Fruit fly (Drosophila melanogaster) whole organism, embryonic: Measurements from ENCODE around the gene Schip1.

Source experiments
- Asciz ChIP-seq: fragments of 200-800 bp; sonication (Bioruptor generic); optimal IDR thresholded peaks from 2 replicates; lab custom pipeline; 2017; ENCODE audit warnings: missing biosample characterization, mild to moderate bottlenecking, missing genetic modification characterization, missing genetic modification reagents
- BEAF-32 ChIP-seq: fragments of 200-800 bp; sonication (Bioruptor generic); optimal IDR thresholded peaks from 3 replicates; lab custom pipeline; 2017; ENCODE audit warnings: missing biosample characterization, missing genetic modification characterization, mild to moderate bottlenecking, moderate library complexity, missing genetic modification reagents
- Bdp1 ChIP-seq: fragments of 200-800 bp; sonication (Bioruptor generic); optimal IDR thresholded peaks from 3 replicates; lab custom pipeline; 2016; ENCODE audit warnings: missing biosample characterization, missing genetic modification characterization
- BtbVII ChIP-seq: fragments of 200-800 bp; sonication (Bioruptor generic); optimal IDR thresholded peaks from 3 replicates; lab custom pipeline; 2017; ENCODE audit warnings: missing biosample characterization, mild to moderate bottlenecking, missing genetic modification characterization
- CG1024 ChIP-seq: fragments of 200-800 bp; sonication (Bioruptor generic); IDR thresholded peaks from 2 replicates; pipeline ENCODE4 v1.3.6; 2022; ENCODE audit warnings: missing biosample characterization, missing genetic modification characterization
- CG10267 ChIP-seq: fragments of 200-800 bp; sonication (Bioruptor generic); optimal IDR thresholded peaks from 2 replicates; lab custom pipeline; 2018; ENCODE audit warnings: missing biosample characterization, mild to moderate bottlenecking, missing genetic modification characterization, moderate library complexity
- CG10366 ChIP-seq: fragments of 200-800 bp; sonication (Bioruptor generic); IDR thresholded peaks from 2 replicates; pipeline ENCODE4 v1.3.6; 2022; ENCODE audit warnings: missing biosample characterization, missing genetic modification characterization
- CG10543 ChIP-seq: fragments of 200-800 bp; sonication (Bioruptor generic); optimal IDR thresholded peaks from 3 replicates; lab custom pipeline; 2017; ENCODE audit warnings: missing biosample characterization, mild to moderate bottlenecking, missing genetic modification characterization, moderate library complexity
- CG11093 ChIP-seq: fragments of 200-800 bp; sonication (Bioruptor generic); IDR thresholded peaks from 3 replicates; pipeline ENCODE4 v1.3.6; 2022; ENCODE audit warnings: missing biosample characterization, missing genetic modification characterization
- CG12744 ChIP-seq: fragments of 200-800 bp; sonication (Bioruptor generic); optimal IDR thresholded peaks from 2 replicates; lab custom pipeline; 2016; ENCODE audit warnings: missing biosample characterization, missing genetic modification characterization
- CG13123 ChIP-seq: fragments of 200-800 bp; sonication (Bioruptor generic); optimal IDR thresholded peaks from 2 replicates; lab custom pipeline; 2016; ENCODE audit warnings: missing biosample characterization, missing genetic modification characterization
- CG13287 ChIP-seq: fragments of 200-800 bp; sonication (Bioruptor generic); IDR thresholded peaks from 2 replicates; pipeline ENCODE4 v1.3.6; 2022; ENCODE audit warnings: missing biosample characterization, missing genetic modification characterization; ENCODE audit not compliant: partially characterized antibody
- CG13624 ChIP-seq: fragments of 200-800 bp; sonication (Bioruptor generic); optimal IDR thresholded peaks from 2 replicates; lab custom pipeline; 2016; ENCODE audit warnings: missing biosample characterization, missing genetic modification characterization
- CG15011 ChIP-seq: fragments of 200-800 bp; sonication (Bioruptor generic); optimal IDR thresholded peaks from 3 replicates; lab custom pipeline; 2018; ENCODE audit warnings: missing biosample characterization, mild to moderate bottlenecking, missing genetic modification characterization
- CG15601 ChIP-seq: fragments of 200-800 bp; sonication (Bioruptor generic); optimal IDR thresholded peaks from 3 replicates; lab custom pipeline; 2019; ENCODE audit warnings: missing biosample characterization, mild to moderate bottlenecking, missing genetic modification characterization, moderate library complexity
- CG1647 ChIP-seq: fragments of 200-800 bp; sonication (Bioruptor generic); optimal IDR thresholded peaks from 3 replicates; lab custom pipeline; 2016; ENCODE audit warnings: missing biosample characterization, missing genetic modification characterization
- CG16813 ChIP-seq: fragments of 200-800 bp; sonication (Bioruptor generic); IDR thresholded peaks from 3 replicates; pipeline ENCODE4 v1.3.6; 2022; ENCODE audit warnings: missing biosample characterization, missing genetic modification characterization; ENCODE audit not compliant: partially characterized antibody
- CG17361 ChIP-seq: fragments of 200-800 bp; sonication (Bioruptor generic); IDR thresholded peaks from 3 replicates; pipeline ENCODE4 v1.3.6; 2022; ENCODE audit warnings: missing biosample characterization, missing genetic modification characterization
- CG31365 ChIP-seq: fragments of 200-800 bp; sonication (Bioruptor generic); optimal IDR thresholded peaks from 2 replicates; lab custom pipeline; 2018; ENCODE audit warnings: missing biosample characterization, mild to moderate bottlenecking, missing genetic modification characterization
- CG31388 ChIP-seq: fragments of 200-800 bp; sonication (Bioruptor generic); optimal IDR thresholded peaks from 2 replicates; lab custom pipeline; 2016; ENCODE audit warnings: missing biosample characterization, missing genetic modification characterization
- CG6175 ChIP-seq: fragments of 200-800 bp; sonication (Bioruptor generic); IDR thresholded peaks from 3 replicates; pipeline ENCODE4 v1.3.6; 2022; ENCODE audit warnings: missing biosample characterization, missing genetic modification characterization
- CG8089 ChIP-seq: fragments of 200-800 bp; sonication (Bioruptor generic); optimal IDR thresholded peaks from 3 replicates; lab custom pipeline; 2016; ENCODE audit warnings: missing biosample characterization, missing genetic modification characterization
- CG8765 ChIP-seq: fragments of 200-800 bp; sonication (Bioruptor generic); IDR thresholded peaks from 2 replicates; pipeline ENCODE4 v1.3.6; 2022; ENCODE audit warnings: missing biosample characterization, missing genetic modification characterization
- CHES-1-like ChIP-seq: fragments of 200-800 bp; sonication (Bioruptor generic); optimal IDR thresholded peaks from 2 replicates; lab custom pipeline; 2016; ENCODE audit warnings: missing biosample characterization, missing genetic modification characterization
- CkIIα-i1 ChIP-seq: fragments of 200-800 bp; sonication (Bioruptor generic); IDR thresholded peaks from 2 replicates; pipeline ENCODE4 v1.3.6; 2022; ENCODE audit warnings: missing biosample characterization, missing genetic modification characterization
- D19A ChIP-seq: fragments of 200-800 bp; optimal IDR thresholded peaks from 3 replicates; lab custom pipeline; 2019; ENCODE audit warnings: missing biosample characterization, mild to moderate bottlenecking, missing genetic modification characterization, moderate library complexity
- Dip3 ChIP-seq: fragments of 200-800 bp; sonication (Bioruptor generic); optimal IDR thresholded peaks from 3 replicates; lab custom pipeline; 2016; ENCODE audit warnings: missing biosample characterization, missing genetic modification characterization
- Ets97D ChIP-seq: fragments of 200-800 bp; sonication (Bioruptor generic); optimal IDR thresholded peaks from 3 replicates; lab custom pipeline; 2016; ENCODE audit warnings: missing biosample characterization, missing genetic modification characterization
- MBD-R2 ChIP-seq: fragments of 200-800 bp; sonication (Bioruptor generic); IDR thresholded peaks from 2 replicates; pipeline ENCODE4 v1.3.6; 2022; ENCODE audit warnings: missing biosample characterization, missing genetic modification characterization
- Mes4 ChIP-seq: fragments of 200-800 bp; sonication (Bioruptor generic); optimal IDR thresholded peaks from 2 replicates; lab custom pipeline; 2016; ENCODE audit warnings: missing biosample characterization, missing genetic modification characterization
- Nf-YA ChIP-seq: fragments of 200-800 bp; sonication (Bioruptor generic); IDR thresholded peaks from 2 replicates; pipeline ENCODE4 v1.3.6; 2022; ENCODE audit warnings: missing biosample characterization, missing genetic modification characterization
- PHDP ChIP-seq: fragments of 200-800 bp; sonication (Bioruptor generic); optimal IDR thresholded peaks from 3 replicates; lab custom pipeline; 2018; ENCODE audit warnings: missing biosample characterization, mild to moderate bottlenecking, missing genetic modification characterization, moderate library complexity
- Pdp1 ChIP-seq, 2 experiments: fragments of 200-800 bp; sonication (Bioruptor generic); optimal IDR thresholded peaks; 3 replicates each; lab custom pipeline; 2016; ENCODE audit warnings: missing biosample characterization in 2 of 2, missing genetic modification characterization in 2 of 2, mild to moderate bottlenecking in 1 of 2, moderate library complexity in 1 of 2
- Rfx ChIP-seq: fragments of 200-800 bp; sonication (Bioruptor generic); IDR thresholded peaks from 2 replicates; pipeline ENCODE4 v1.3.6; 2022; ENCODE audit warnings: missing biosample characterization, missing genetic modification characterization
- Rx ChIP-seq: fragments of 200-800 bp; sonication (Bioruptor generic); IDR thresholded peaks from 2 replicates; pipeline ENCODE4 v1.3.6; 2022; ENCODE audit warnings: missing biosample characterization, missing genetic modification characterization
- Sox102F ChIP-seq: fragments of 200-800 bp; sonication (Bioruptor generic); optimal IDR thresholded peaks from 2 replicates; lab custom pipeline; 2018; ENCODE audit warnings: missing biosample characterization, mild to moderate bottlenecking, missing genetic modification characterization, moderate library complexity
- amos ChIP-seq: fragments of 200-800 bp; sonication (Bioruptor generic); IDR thresholded peaks from 2 replicates; pipeline ENCODE4 v1.3.6; 2022; ENCODE audit warnings: missing biosample characterization, missing genetic modification characterization; ENCODE audit not compliant: partially characterized antibody
- bbx ChIP-seq: fragments of 200-800 bp; sonication (Bioruptor generic); IDR thresholded peaks from 2 replicates; pipeline ENCODE4 v1.3.6; 2022; ENCODE audit warnings: missing biosample characterization, missing genetic modification characterization; ENCODE audit not compliant: partially characterized antibody
- bigmax ChIP-seq: fragments of 200-800 bp; sonication (Bioruptor generic); optimal IDR thresholded peaks from 2 replicates; lab custom pipeline; 2018; ENCODE audit warnings: missing biosample characterization, mild to moderate bottlenecking, missing genetic modification characterization
- bowl ChIP-seq: fragments of 200-800 bp; sonication (Bioruptor generic); IDR thresholded peaks from 2 replicates; pipeline ENCODE4 v1.3.6; 2022; ENCODE audit warnings: missing biosample characterization, missing genetic modification characterization
- cato ChIP-seq: fragments of 200-800 bp; sonication (Bioruptor generic); optimal IDR thresholded peaks from 2 replicates; lab custom pipeline; 2016; ENCODE audit warnings: missing biosample characterization, missing genetic modification characterization, borderline replicate concordance
- danr ChIP-seq: fragments of 200-800 bp; sonication (Bioruptor generic); IDR thresholded peaks from 2 replicates; pipeline ENCODE4 v1.3.6; 2022; ENCODE audit warnings: missing biosample characterization, missing genetic modification characterization
- dmrt11E ChIP-seq: fragments of 200-800 bp; sonication (Bioruptor generic); optimal IDR thresholded peaks from 3 replicates; lab custom pipeline; 2018; ENCODE audit warnings: missing biosample characterization, mild to moderate bottlenecking, missing genetic modification characterization, moderate library complexity
- dysf ChIP-seq: fragments of 200-800 bp; sonication (Bioruptor generic); IDR thresholded peaks from 3 replicates; pipeline ENCODE4 v1.3.6; 2022; ENCODE audit warnings: missing biosample characterization, missing genetic modification characterization
- fd102C ChIP-seq: fragments of 200-800 bp; sonication (Bioruptor generic); optimal IDR thresholded peaks from 2 replicates; lab custom pipeline; 2018; ENCODE audit warnings: missing biosample characterization, mild to moderate bottlenecking, missing genetic modification characterization, moderate library complexity
- insv ChIP-seq, 2 experiments: fragments of 200-800 bp; sonication (Bioruptor generic); optimal IDR thresholded peaks; 3 replicates each; lab custom pipeline; 2016 to 2018; ENCODE audit warnings: missing biosample characterization in 2 of 2, missing genetic modification characterization in 2 of 2
- p53 ChIP-seq: fragments of 200-800 bp; sonication (Bioruptor generic); optimal IDR thresholded peaks from 2 replicates; lab custom pipeline; 2016; ENCODE audit warnings: missing biosample characterization, missing genetic modification characterization
- pita ChIP-seq: fragments of 200-800 bp; sonication (Bioruptor generic); optimal IDR thresholded peaks from 2 replicates; lab custom pipeline; 2017; ENCODE audit warnings: missing biosample characterization, mild to moderate bottlenecking, missing genetic modification characterization
- psq ChIP-seq: fragments of 200-800 bp; sonication (Bioruptor generic); optimal IDR thresholded peaks from 2 replicates; lab custom pipeline; 2017; ENCODE audit warnings: missing biosample characterization, missing genetic modification characterization
- sqz ChIP-seq: fragments of 200-800 bp; sonication (Bioruptor generic); optimal IDR thresholded peaks from 3 replicates; lab custom pipeline; 2018; ENCODE audit warnings: missing biosample characterization, mild to moderate bottlenecking, missing genetic modification characterization
- zfh1 ChIP-seq: fragments of 200-800 bp; sonication (Bioruptor generic); IDR thresholded peaks from 3 replicates; pipeline ENCODE4 v1.3.6; 2022; ENCODE audit warnings: missing biosample characterization, missing genetic modification characterization

Gene Schip1

dm6 chr2L:10334854-10335277 is 4.0 kb upstream of the Schip1 start (continued):
- TF ChIP-seq pita (no peak), danr (GFP tag; lab: Robert Waterston, UW) (no peak), Sox102F (no peak), CG12744 (GFP tag; lab: Kevin White, UChicago) (no peak), CG31388 (GFP tag; lab: Kevin White, UChicago) (no peak), Bdp1 (GFP tag; lab: Kevin White, UChicago) (no peak), Ets97D (GFP tag; lab: Kevin White, UChicago) (no peak), cato (GFP tag; lab: Kevin White, UChicago) (no peak), Nf-YA (GFP tag; lab: Robert Waterston, UW) (no peak), sqz (peak; percentile 76), psq (GFP tag; lab: Kevin White, UChicago) (no peak), Pdp1 (GFP tag; optimal IDR thresholded peaks at IDR 0.05; lab: Kevin White, UChicago) (peak; percentile 38 to 97), CHES-1-like (peak; percentile 73), zfh1 (GFP tag; lab: Robert Waterston, UW) (no peak), bowl (no peak; the same call in 1 of the 2 replicates), Mes4 (GFP tag; lab: Kevin White, UChicago) (no peak), dmrt11E (tag; lab: Kevin White, UChicago) (peak; percentile 25), Dip3 (no peak), CG11093 (GFP tag; lab: Robert Waterston, UW) (no peak), CG10267 (peak; percentile 44), CG6175 (no peak), bbx (GFP tag; lab: Robert Waterston, UW) (peak; percentile 51), fd102C (GFP tag; lab: Kevin White, UChicago) (peak; percentile 17), CG10543 (peak; percentile 97), Rx (GFP tag; lab: Robert Waterston, UW) (no peak), Asciz (peak; percentile 69), CG16813 (0 out of 3 replicates have a peak, but pooled peaks have one; percentile 40), PHDP (tag; lab: Kevin White, UChicago) (peak; percentile 65), insv (GFP tag; optimal IDR thresholded peaks at IDR 0.05; lab: Kevin White, UChicago) (peak in 1 of 2 experiments; percentile 43), CG15601 (tag; lab: Kevin White, UChicago) (peak; percentile 77), CG8089 (GFP tag; lab: Kevin White, UChicago) (peak; percentile 55), CG31365 (no peak), D19A (tag; lab: Kevin White, UChicago) (peak; percentile 67), MBD-R2 (peak; percentile 81), CG13287 (GFP tag; lab: Robert Waterston, UW) (peak; percentile 81), CG1647 (GFP tag; lab: Kevin White, UChicago) (peak; percentile 61), CG13624 (GFP tag; lab: Kevin White, UChicago) (peak; percentile 68), CG17361 (GFP tag; lab: Robert Waterston, UW) (peak; percentile 50; the same call in 2 of the 3 replicates), CG8765 (GFP tag; lab: Robert Waterston, UW) (no peak), CG10366 (no peak), CG1024 (GFP tag; lab: Robert Waterston, UW) (peak; percentile 75; the same call in 1 of the 2 replicates), CG13123 (GFP tag; lab: Kevin White, UChicago) (peak; percentile 30), dysf (GFP tag; lab: Robert Waterston, UW) (no peak; the same call in 2 of the 3 replicates), BtbVII (GFP tag; lab: Kevin White, UChicago) (peak; percentile 71), CkIIα-i1 (GFP tag; lab: Robert Waterston, UW) (no peak), amos (no peak; the same call in 1 of the 2 replicates), p53 (GFP tag; lab: Kevin White, UChicago) (no peak), CG15011 (GFP tag; lab: Kevin White, UChicago) (peak; percentile 45), bigmax (GFP tag; lab: Kevin White, UChicago) (peak; percentile 57), BEAF-32 (GFP tag; lab: Kevin White, UChicago) (peak; percentile 62), Rfx (GFP tag; lab: Robert Waterston, UW) (peak; percentile 75)
